Fruit fly (Drosophila melanogaster) whole organism, embryonic: Measurements from ENCODE around the gene CG34300.

ENCODE experiments used
- Ada2b ChIP-seq: fragments of 200-800 bp; sonication (Bioruptor generic); IDR thresholded peaks from 2 replicates; pipeline ENCODE4 v1.3.6; 2022; ENCODE audit warnings: missing biosample characterization, missing genetic modification characterization
- CG14050 ChIP-seq: fragments of 200-800 bp; sonication (Bioruptor generic); IDR thresholded peaks from 3 replicates; pipeline ENCODE4 v1.3.6; 2022; ENCODE audit warnings: missing biosample characterization, missing genetic modification characterization
- CG14710 ChIP-seq: fragments of 200-800 bp; sonication (Bioruptor generic); optimal IDR thresholded peaks from 3 replicates; lab custom pipeline; 2019; ENCODE audit warnings: missing biosample characterization, mild to moderate bottlenecking, missing genetic modification characterization, moderate library complexity
- CG15073 ChIP-seq: fragments of 200-800 bp; sonication (Bioruptor generic); optimal IDR thresholded peaks from 2 replicates; lab custom pipeline; 2016; ENCODE audit warnings: missing biosample characterization, missing genetic modification characterization
- CG1529 ChIP-seq: fragments of 200-800 bp; sonication (Bioruptor generic); optimal IDR thresholded peaks from 3 replicates; lab custom pipeline; 2018; ENCODE audit warnings: missing biosample characterization, missing genetic modification characterization
- CG1792 ChIP-seq: fragments of 200-800 bp; sonication (Bioruptor generic); optimal IDR thresholded peaks from 2 replicates; lab custom pipeline; 2016; ENCODE audit warnings: missing biosample characterization, missing genetic modification characterization
- CG2678 ChIP-seq: fragments of 200-800 bp; sonication (Bioruptor generic); optimal IDR thresholded peaks from 3 replicates; lab custom pipeline; 2019; ENCODE audit warnings: missing biosample characterization, mild to moderate bottlenecking, missing genetic modification characterization, moderate library complexity
- CG2875 ChIP-seq: fragments of 200-800 bp; sonication (Bioruptor generic); optimal IDR thresholded peaks from 2 replicates; lab custom pipeline; 2017; ENCODE audit warnings: missing biosample characterization, mild to moderate bottlenecking, missing genetic modification characterization, missing genetic modification reagents
- CG2889 ChIP-seq: fragments of 200-800 bp; sonication (Bioruptor generic); IDR thresholded peaks from 3 replicates; pipeline ENCODE4 v1.3.6; 2022; ENCODE audit warnings: missing biosample characterization, missing genetic modification characterization
- CG31441 ChIP-seq: fragments of 200-800 bp; sonication (Bioruptor generic); IDR thresholded peaks from 2 replicates; pipeline ENCODE4 v1.3.6; 2022; ENCODE audit warnings: missing biosample characterization, missing genetic modification characterization
- CG32767 ChIP-seq: fragments of 200-800 bp; sonication (Bioruptor generic); IDR thresholded peaks from 2 replicates; pipeline ENCODE4 v1.3.6; 2022; ENCODE audit warnings: missing biosample characterization, missing genetic modification characterization
- CG34376 ChIP-seq: fragments of 200-800 bp; sonication (Bioruptor generic); optimal IDR thresholded peaks from 2 replicates; lab custom pipeline; 2018; ENCODE audit warnings: missing biosample characterization, mild to moderate bottlenecking, missing genetic modification characterization
- CG3838 ChIP-seq: fragments of 200-800 bp; sonication (Bioruptor generic); optimal IDR thresholded peaks from 3 replicates; lab custom pipeline; 2016; ENCODE audit warnings: missing biosample characterization, missing genetic modification characterization
- CG42726 ChIP-seq: fragments of 200-800 bp; sonication (Bioruptor generic); IDR thresholded peaks from 2 replicates; pipeline ENCODE4 v1.3.6; 2022; ENCODE audit warnings: missing biosample characterization, missing genetic modification characterization; ENCODE audit not compliant: partially characterized antibody
- CG43689 ChIP-seq: fragments of 200-800 bp; sonication (Bioruptor generic); IDR thresholded peaks from 2 replicates; pipeline ENCODE4 v1.3.6; 2022; ENCODE audit warnings: missing biosample characterization, missing genetic modification characterization
- CG5953 ChIP-seq: fragments of 200-800 bp; sonication (Bioruptor generic); IDR thresholded peaks from 2 replicates; pipeline ENCODE4 v1.3.6; 2022; ENCODE audit warnings: missing biosample characterization, missing genetic modification characterization
- CG6175 ChIP-seq: fragments of 200-800 bp; sonication (Bioruptor generic); IDR thresholded peaks from 3 replicates; pipeline ENCODE4 v1.3.6; 2022; ENCODE audit warnings: missing biosample characterization, missing genetic modification characterization
- CG7372 ChIP-seq: fragments of 200-800 bp; sonication (Bioruptor generic); IDR thresholded peaks from 2 replicates; pipeline ENCODE4 v1.3.6; 2022; ENCODE audit warnings: missing biosample characterization, missing genetic modification characterization
- CG7786 ChIP-seq: fragments of 200-800 bp; sonication (Bioruptor generic); optimal IDR thresholded peaks from 2 replicates; lab custom pipeline; 2016; ENCODE audit warnings: missing biosample characterization, missing genetic modification characterization
- CG8478 ChIP-seq: fragments of >200 bp; optimal IDR thresholded peaks from 2 replicates; lab custom pipeline; 2018
- CG9876 ChIP-seq: fragments of 200-800 bp; sonication (Bioruptor generic); optimal IDR thresholded peaks from 2 replicates; lab custom pipeline; 2016; ENCODE audit warnings: missing biosample characterization, missing genetic modification characterization
- D ChIP-seq, 2 experiments: fragments of 200-800 bp in 1 of 2; fragments of >200 bp in 1 of 2; sonication (Bioruptor generic) in 1 of 2; optimal IDR thresholded peaks; 2 replicates in 1 of 2; 3 replicates in 1 of 2; lab custom pipeline; 2017; ENCODE audit warnings: mild to moderate bottlenecking in 1 of 2, missing biosample characterization in 1 of 2, missing genetic modification characterization in 1 of 2, missing genetic modification reagents in 1 of 2
- Gsc ChIP-seq: fragments of 200-800 bp; sonication (Bioruptor generic); IDR thresholded peaks from 2 replicates; pipeline ENCODE4 v1.3.6; 2022; ENCODE audit warnings: missing biosample characterization, missing genetic modification characterization
- H15 ChIP-seq: fragments of 200-800 bp; sonication (Bioruptor generic); IDR thresholded peaks from 3 replicates; pipeline ENCODE4 v1.3.6; 2022; ENCODE audit warnings: missing biosample characterization, missing genetic modification characterization
- HHEX ChIP-seq: fragments of 200-800 bp; sonication (Bioruptor generic); optimal IDR thresholded peaks from 3 replicates; lab custom pipeline; 2017; ENCODE audit warnings: missing biosample characterization, mild to moderate bottlenecking, missing genetic modification characterization, missing genetic modification reagents
- HLHmδ ChIP-seq: fragments of 200-800 bp; sonication (Bioruptor generic); optimal IDR thresholded peaks from 2 replicates; lab custom pipeline; 2018; ENCODE audit warnings: missing biosample characterization, mild to moderate bottlenecking, missing genetic modification characterization, moderate library complexity
- NC2α ChIP-seq: fragments of 200-800 bp; sonication (Bioruptor generic); optimal IDR thresholded peaks from 2 replicates; lab custom pipeline; 2016; ENCODE audit warnings: missing biosample characterization, missing genetic modification characterization
- Side ChIP-seq: fragments of 200-800 bp; sonication (Bioruptor generic); optimal IDR thresholded peaks from 2 replicates; lab custom pipeline; 2016; ENCODE audit warnings: missing biosample characterization, missing genetic modification characterization
- Spps ChIP-seq: fragments of 200-800 bp; sonication (Bioruptor generic); optimal IDR thresholded peaks from 2 replicates; lab custom pipeline; 2018; ENCODE audit warnings: missing biosample characterization, mild to moderate bottlenecking, missing genetic modification characterization
- Stat92E ChIP-seq, 3 experiments: fragments of >200 bp in 2 of 3; fragments of 200-800 bp in 1 of 3; sonication (Bioruptor generic) in 1 of 3; optimal IDR thresholded peaks; 2 replicates each; lab custom pipeline; 2017 to 2019; ENCODE audit warnings: missing biosample characterization in 3 of 3, missing genetic modification characterization in 3 of 3, mild to moderate bottlenecking in 1 of 3, moderate library complexity in 1 of 3
- TFAM ChIP-seq: fragments of 200-800 bp; sonication (Bioruptor generic); optimal IDR thresholded peaks from 2 replicates; lab custom pipeline; 2017; ENCODE audit warnings: missing biosample characterization, missing genetic modification characterization, inconsistent platforms
- bcd ChIP-seq: fragments of 200-800 bp; sonication (Bioruptor generic); optimal IDR thresholded peaks from 2 replicates; lab custom pipeline; 2017; ENCODE audit warnings: missing biosample characterization, mild to moderate bottlenecking, missing genetic modification characterization
- cato ChIP-seq: fragments of 200-800 bp; sonication (Bioruptor generic); optimal IDR thresholded peaks from 2 replicates; lab custom pipeline; 2016; ENCODE audit warnings: missing biosample characterization, missing genetic modification characterization, borderline replicate concordance
- dm ChIP-seq: fragments of 200-800 bp; sonication (Bioruptor generic); optimal IDR thresholded peaks from 3 replicates; lab custom pipeline; 2016; ENCODE audit warnings: missing biosample characterization, missing genetic modification characterization
- dmrt99B ChIP-seq: fragments of 200-800 bp; sonication (Bioruptor generic); optimal IDR thresholded peaks from 2 replicates; lab custom pipeline; 2018; ENCODE audit warnings: missing biosample characterization, mild to moderate bottlenecking, missing genetic modification characterization, moderate library complexity
- ems ChIP-seq: fragments of 200-800 bp; sonication (Bioruptor generic); optimal IDR thresholded peaks from 3 replicates; lab custom pipeline; 2016; ENCODE audit warnings: missing biosample characterization, missing genetic modification characterization
- en ChIP-seq: fragments of 200-800 bp; sonication (Bioruptor generic); optimal IDR thresholded peaks from 2 replicates; lab custom pipeline; 2016; ENCODE audit warnings: missing biosample characterization, missing genetic modification characterization
- eyg ChIP-seq: fragments of 200-800 bp; sonication (Bioruptor generic); optimal IDR thresholded peaks from 3 replicates; lab custom pipeline; 2016; ENCODE audit warnings: missing biosample characterization, missing genetic modification characterization
- gce ChIP-seq: fragments of 200-800 bp; sonication (Bioruptor generic); IDR thresholded peaks from 3 replicates; pipeline ENCODE4 v1.3.6; 2022; ENCODE audit warnings: missing biosample characterization, missing genetic modification characterization
- ind ChIP-seq: fragments of 200-800 bp; sonication (Bioruptor generic); optimal IDR thresholded peaks from 3 replicates; lab custom pipeline; 2016; ENCODE audit warnings: missing biosample characterization, missing genetic modification characterization
- kni ChIP-seq: fragments of 200-800 bp; sonication (Bioruptor generic); optimal IDR thresholded peaks from 3 replicates; lab custom pipeline; 2017; ENCODE audit warnings: mild to moderate bottlenecking, missing biosample characterization, missing genetic modification reagents, missing genetic modification characterization
- mirr ChIP-seq: fragments of 200-800 bp; sonication (Bioruptor generic); optimal IDR thresholded peaks from 3 replicates; lab custom pipeline; 2018; ENCODE audit warnings: missing biosample characterization, mild to moderate bottlenecking, missing genetic modification characterization
- nau ChIP-seq: fragments of 200-800 bp; sonication (Bioruptor generic); optimal IDR thresholded peaks from 3 replicates; lab custom pipeline; 2017; ENCODE audit warnings: missing biosample characterization, mild to moderate bottlenecking, missing genetic modification characterization, missing genetic modification reagents
- pho ChIP-seq: fragments of 200-800 bp; sonication (Bioruptor generic); optimal IDR thresholded peaks from 2 replicates; lab custom pipeline; 2016; ENCODE audit warnings: missing biosample characterization, missing genetic modification characterization
- prd ChIP-seq, 3 experiments: fragments of >200 bp in 2 of 3; fragments of 200-800 bp in 1 of 3; sonication (Bioruptor generic) in 1 of 3; optimal IDR thresholded peaks in 2 of 3; IDR thresholded peaks in 1 of 3; 2 replicates in 2 of 3; 3 replicates in 1 of 3; pipeline versions ENCODE4 v1.3.6 to Lab custom; 2017 to 2022; ENCODE audit warnings: missing biosample characterization in 1 of 3, missing genetic modification characterization in 1 of 3
- sens-2 ChIP-seq: fragments of 200-800 bp; sonication (Bioruptor generic); IDR thresholded peaks from 2 replicates; pipeline ENCODE4 v1.3.6; 2022; ENCODE audit warnings: missing biosample characterization, missing genetic modification characterization
- tio ChIP-seq: fragments of 200-800 bp; sonication (Bioruptor generic); optimal IDR thresholded peaks from 2 replicates; lab custom pipeline; 2017; ENCODE audit warnings: missing biosample characterization, missing genetic modification characterization, inconsistent platforms
- tx ChIP-seq: fragments of 200-800 bp; sonication (Bioruptor generic); optimal IDR thresholded peaks from 2 replicates; lab custom pipeline; 2016; ENCODE audit warnings: missing biosample characterization, missing genetic modification characterization
- wek ChIP-seq: fragments of 200-800 bp; sonication (Bioruptor generic); optimal IDR thresholded peaks from 3 replicates; lab custom pipeline; 2018; ENCODE audit warnings: missing biosample characterization, mild to moderate bottlenecking, missing genetic modification characterization, moderate library complexity
- z ChIP-seq: fragments of 200-800 bp; sonication (Bioruptor generic); IDR thresholded peaks from 3 replicates; pipeline ENCODE4 v1.3.6; 2022; ENCODE audit warnings: missing biosample characterization, missing genetic modification characterization
- zfh2 ChIP-seq: fragments of 200-800 bp; sonication (Bioruptor generic); optimal IDR thresholded peaks from 2 replicates; lab custom pipeline; 2016; ENCODE audit warnings: missing biosample characterization, missing genetic modification characterization

Gene CG34300

DNA sequence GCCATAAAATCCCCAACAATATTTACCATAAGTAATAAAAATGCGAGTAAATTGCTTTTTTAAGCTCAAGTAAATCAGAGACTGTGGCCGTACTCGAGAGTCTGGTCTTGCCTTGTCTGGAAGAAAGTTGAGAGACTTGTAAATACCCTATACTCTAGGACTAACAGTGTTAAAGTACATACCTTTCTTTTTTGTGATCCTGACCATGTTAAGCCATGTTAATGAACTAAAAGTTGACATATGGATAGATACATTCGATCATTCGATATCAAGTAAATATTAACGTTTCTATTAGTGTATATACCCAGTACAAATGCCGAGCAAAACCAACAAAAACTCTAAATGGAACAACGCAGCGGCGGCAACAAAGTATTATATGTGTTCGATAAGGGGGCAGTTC is 29.7 kb upstream of the CG34300 start (continued):
- TF ChIP-seq D (optimal IDR thresholded peaks at IDR 0.05; lab: Kevin White, UChicago) (no peak), D (GFP tag; optimal IDR thresholded peaks at IDR 0.05; lab: Kevin White, UChicago) (no peak), CG34376 (GFP tag; lab: Kevin White, UChicago) (no peak), tx (GFP tag; lab: Kevin White, UChicago) (no peak), mirr (GFP tag; lab: Kevin White, UChicago) (no peak), CG1792 (GFP tag; lab: Kevin White, UChicago) (no peak), CG14710 (tag; lab: Kevin White, UChicago) (peak; percentile 27), Ada2b (peak; percentile 36; the same call in 1 of the 2 replicates), tio (GFP tag; lab: Kevin White, UChicago) (peak; percentile 28), eyg (GFP tag; lab: Kevin White, UChicago) (peak; percentile 4), HHEX (GFP tag; lab: Kevin White, UChicago) (peak; percentile 33), pho (GFP tag; lab: Kevin White, UChicago) (peak; percentile 1), CG2875 (GFP tag; lab: Kevin White, UChicago) (no peak), prd (optimal IDR thresholded peaks at IDR 0.05; lab: Kevin White, UChicago) (no peak), prd (GFP tag; IDR thresholded peaks at IDR 0.05; lab: Robert Waterston, UW) (peak; percentile 40; the same call in 1 of the 3 replicates), dmrt99B (tag; lab: Kevin White, UChicago) (peak; percentile 51), Stat92E (GFP tag; optimal IDR thresholded peaks at IDR 0.05; lab: Kevin White, UChicago) (no peak), CG2889 (GFP tag; lab: Robert Waterston, UW) (0 out of 3 replicates have a peak, but pooled peaks have one; percentile 38), en (GFP tag; lab: Kevin White, UChicago) (no peak), cato (GFP tag; lab: Kevin White, UChicago) (no peak), CG2678 (tag; lab: Kevin White, UChicago) (peak; percentile 57), HLHmδ (GFP tag; lab: Kevin White, UChicago) (no peak), Gsc (GFP tag; lab: Robert Waterston, UW) (no peak), sens-2 (GFP tag; lab: Robert Waterston, UW) (no peak), ems (GFP tag; lab: Kevin White, UChicago) (no peak), Side (GFP tag; lab: Kevin White, UChicago) (peak; percentile 8), CG32767 (GFP tag; lab: Robert Waterston, UW) (no peak), CG42726 (GFP tag; lab: Robert Waterston, UW) (no peak), CG6175 (no peak), nau (no peak), CG43689 (no peak), z (GFP tag; lab: Robert Waterston, UW) (no peak), TFAM (GFP tag; lab: Kevin White, UChicago) (no peak), CG7372 (GFP tag; lab: Robert Waterston, UW) (no peak), dm (GFP tag; lab: Kevin White, UChicago) (no peak), Spps (tag; lab: Kevin White, UChicago) (peak; percentile 4), CG15073 (GFP tag; lab: Kevin White, UChicago) (no peak), wek (no peak), CG3838 (GFP tag; lab: Kevin White, UChicago) (no peak), NC2α (GFP tag; lab: Kevin White, UChicago) (no peak), CG5953 (GFP tag; lab: Robert Waterston, UW) (no peak), zfh2 (no peak), gce (GFP tag; lab: Robert Waterston, UW) (no peak), ind (peak; percentile 39), kni (GFP tag; lab: Kevin White, UChicago) (no peak), H15 (GFP tag; lab: Robert Waterston, UW) (no peak), CG1529 (GFP tag; lab: Kevin White, UChicago) (no peak), CG31441 (peak; percentile 46), CG9876 (GFP tag; lab: Kevin White, UChicago) (no peak), bcd (GFP tag; lab: Kevin White, UChicago) (peak; percentile 35), CG14050 (GFP tag; lab: Robert Waterston, UW) (no peak), CG8478 (no peak), CG7786 (GFP tag; lab: Kevin White, UChicago) (peak; percentile 32)
